Worm (Caenorhabditis elegans): ENCODE measurements around the gene lev-8.

The lev-8 gene

DNA sequence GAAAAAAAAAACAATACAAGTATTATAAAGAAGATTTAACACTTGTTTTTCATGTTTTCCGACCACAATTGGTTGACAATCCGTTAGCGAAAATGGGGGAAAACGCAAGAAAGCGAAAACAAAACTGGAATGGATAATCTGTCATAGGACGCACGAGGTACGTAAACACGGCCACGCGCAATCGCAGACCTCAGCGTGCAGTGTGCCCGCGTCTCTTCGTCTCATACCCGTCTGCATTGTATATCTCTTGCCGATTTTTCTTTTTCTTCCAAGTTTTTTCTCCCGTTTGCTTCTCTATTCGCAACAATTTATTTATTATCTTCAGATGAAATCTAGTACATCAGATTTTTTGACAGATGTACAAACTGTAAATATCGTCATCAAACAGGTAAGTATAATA, 2.9 kb downstream of the lev-8 start, which contains the start of gene trpp-9:
Gene trpp-9, plus strand, starts transcription at position 261 of the 400 bp plus-strand sequence.
- TF ChIP-seq hlh-17 (GFP tag; optimal IDR thresholded peaks at IDR 0.05; ENCODE audit: borderline replicate concordance): no peak
- peak; percentile 52 for TF ChIP-seq unc-130 (tag; optimal IDR thresholded peaks at IDR 0.05)
- TF ChIP-seq nhr-47 (tag; optimal IDR thresholded peaks at IDR 0.05): peak; percentile 63
- no peak for TF ChIP-seq fkh-10 (GFP tag; optimal IDR thresholded peaks at IDR 0.05)
- TF ChIP-seq nhr-237 (tag; optimal IDR thresholded peaks at IDR 0.05): no peak
- no peak for TF ChIP-seq lir-3 (tag; optimal IDR thresholded peaks at IDR 0.05; ENCODE audit: poor library complexity)
- TF ChIP-seq efl-3 (GFP tag; optimal IDR thresholded peaks at IDR 0.05): no peak
- peak; percentile 57 for TF ChIP-seq tbx-2 (tag; optimal IDR thresholded peaks at IDR 0.05)
- peak; percentile 21 to 22 for TF ChIP-seq efl-1 (optimal IDR thresholded peaks at IDR 0.05)
- TF ChIP-seq efl-1 (GFP tag; optimal IDR thresholded peaks at IDR 0.05 in 1 of 2): peak; percentile 17 to 33
- TF ChIP-seq F16B12.6 (tag; optimal IDR thresholded peaks at IDR 0.05): peak; percentile 90
- no peak for TF ChIP-seq mef-2 (tag; optimal IDR thresholded peaks at IDR 0.05)
- no peak for TF ChIP-seq ceh-90 (tag; optimal IDR thresholded peaks at IDR 0.05)
- TF ChIP-seq zip-4 (GFP tag; optimal IDR thresholded peaks at IDR 0.05): no peak
- no peak for TF ChIP-seq pax-3 (tag; optimal IDR thresholded peaks at IDR 0.05)
- TF ChIP-seq jun-1 (tag; optimal IDR thresholded peaks at IDR 0.05): no peak
- TF ChIP-seq fos-1 (tag; optimal IDR thresholded peaks at IDR 0.05): no peak
- peak in 2 of 3 experiments; percentile 28 to 71 for TF ChIP-seq ceh-82 (tag; optimal IDR thresholded peaks at IDR 0.05)
- TF ChIP-seq xbp-1 (tag; optimal IDR thresholded peaks at IDR 0.05): peak; percentile 21
- peak; percentile 63 for TF ChIP-seq nhr-20 (tag; optimal IDR thresholded peaks at IDR 0.05)
- no peak for TF ChIP-seq fkh-4 (tag; optimal IDR thresholded peaks at IDR 0.05; ENCODE audit: borderline replicate concordance)
- TF ChIP-seq rnt-1 (tag; optimal IDR thresholded peaks at IDR 0.05): peak; percentile 57
- peak; percentile 98 for TF ChIP-seq blmp-1 (tag; optimal IDR thresholded peaks at IDR 0.05)
- TF ChIP-seq nhr-77 (tag; optimal IDR thresholded peaks at IDR 0.05): no peak
- TF ChIP-seq snpc-4 (tag; optimal IDR thresholded peaks at IDR 0.05): no peak
- no peak for TF ChIP-seq alr-1 (tag; optimal IDR thresholded peaks at IDR 0.05; ENCODE audit: borderline replicate concordance)
- no peak for TF ChIP-seq egl-13 (tag; optimal IDR thresholded peaks at IDR 0.05)
- no peak for TF ChIP-seq aly-2 (tag; optimal IDR thresholded peaks at IDR 0.05)
- no peak for TF ChIP-seq unc-30 (tag; optimal IDR thresholded peaks at IDR 0.05)
- TF ChIP-seq skn-1 (tag; optimal IDR thresholded peaks at IDR 0.05): peak; percentile 19
- TF ChIP-seq lin-13 (GFP tag; optimal IDR thresholded peaks at IDR 0.05): no peak
- peak; percentile 87 for TF ChIP-seq nhr-85 (tag)
- peak; percentile 60 for TF ChIP-seq nhr-71 (tag; optimal IDR thresholded peaks at IDR 0.05)
- no peak for TF ChIP-seq C34B4.2 (tag; optimal IDR thresholded peaks at IDR 0.05)
- TF ChIP-seq mep-1 (tag; optimal IDR thresholded peaks at IDR 0.05): peak; percentile 67
- no peak for TF ChIP-seq egl-27 (tag; optimal IDR thresholded peaks at IDR 0.05)
- TF ChIP-seq nhr-19 (GFP tag; conservative IDR thresholded peaks at IDR 0.05): no peak; the same call in 1 of the 2 replicates
- TF ChIP-seq nhr-28 (tag; optimal IDR thresholded peaks at IDR 0.05): no peak
- TF ChIP-seq Y116A8C.19 (tag; optimal IDR thresholded peaks at IDR 0.05; ENCODE audit: borderline replicate concordance): no peak
- TF ChIP-seq lin-35 (GFP tag; optimal IDR thresholded peaks at IDR 0.05): peak; percentile 40 to 63
- TF ChIP-seq lsy-2 (tag; optimal IDR thresholded peaks at IDR 0.05): peak; percentile 27 to 55
- TF ChIP-seq dsc-1 (tag; optimal IDR thresholded peaks at IDR 0.05): peak; percentile 48
- no peak for TF ChIP-seq grh-1 (GFP tag; IDR thresholded peaks at IDR 0.05)
- no peak for TF ChIP-seq mab-9 (GFP tag; IDR thresholded peaks at IDR 0.05)
- no peak for TF ChIP-seq ceh-8 (GFP tag; optimal IDR thresholded peaks at IDR 0.05)
- TF ChIP-seq hlh-4 (tag; optimal IDR thresholded peaks at IDR 0.05): no peak
- peak; percentile 80 for TF ChIP-seq lin-14 (GFP tag; optimal IDR thresholded peaks at IDR 0.05)
- no peak for TF ChIP-seq ets-5 (GFP tag; IDR thresholded peaks at IDR 0.05)
- no peak for TF ChIP-seq ceh-63 (GFP tag; optimal IDR thresholded peaks at IDR 0.05)
- TF ChIP-seq pqm-1 (tag; optimal IDR thresholded peaks at IDR 0.05): no peak
- TF ChIP-seq ceh-88 (GFP tag; IDR thresholded peaks at IDR 0.05): no peak
- peak; percentile 79 for TF ChIP-seq snu-23 (GFP tag; optimal IDR thresholded peaks at IDR 0.05)
- no peak for TF ChIP-seq elt-2 (tag; optimal IDR thresholded peaks at IDR 0.05)
- no peak for TF ChIP-seq unc-86 (tag; optimal IDR thresholded peaks at IDR 0.05)

Measured in whole organism, L1 larva.